Fruit fly (Drosophila melanogaster): Measurements from ENCODE around the gene CG1943.

- peak; percentile 32 for TF ChIP-seq CG7101 (tag; optimal IDR thresholded peaks at IDR 0.05)
- TF ChIP-seq toe (GFP tag; optimal IDR thresholded peaks at IDR 0.05): no peak
- TF ChIP-seq ovo (GFP tag; optimal IDR thresholded peaks at IDR 0.05): no peak
- peak; percentile 12 for TF ChIP-seq CG12768 (GFP tag; optimal IDR thresholded peaks at IDR 0.05)
- TF ChIP-seq CG1620 (GFP tag; optimal IDR thresholded peaks at IDR 0.05): no peak
Observed at dm6 chr3R:7093592-7093991, 18.9 kb downstream of the CG1943 start.
